Worm (Caenorhabditis elegans): Measurements from ENCODE around the gene C45G7.4.

Gene C45G7.4

ce11 chrIV:2466249-2466648 is 33.5 kb downstream of the C45G7.4 start:
- TF ChIP-seq odd-2 (tag; optimal IDR thresholded peaks at IDR 0.05) (no peak), hlh-6 (tag; optimal IDR thresholded peaks at IDR 0.05) (no peak), ahr-1 (tag; optimal IDR thresholded peaks at IDR 0.05) (no peak), pqm-1 (tag; optimal IDR thresholded peaks at IDR 0.05) (no peak), hlh-8 (tag; optimal IDR thresholded peaks at IDR 0.05) (no peak), hlh-30 (tag; optimal IDR thresholded peaks at IDR 0.05; ENCODE audit: insufficient read depth) (no peak)

- TF ChIP-seq lim-6 (tag; optimal IDR thresholded peaks at IDR 0.05), result no peak
These were observed 34.6 kb downstream of the C45G7.4 start, which contains the start of gene ilys-2 for ce11 chrIV:2467378-2467777. Gene ilys-2 (plus strand): TSS chrIV:2467678.

DNA sequence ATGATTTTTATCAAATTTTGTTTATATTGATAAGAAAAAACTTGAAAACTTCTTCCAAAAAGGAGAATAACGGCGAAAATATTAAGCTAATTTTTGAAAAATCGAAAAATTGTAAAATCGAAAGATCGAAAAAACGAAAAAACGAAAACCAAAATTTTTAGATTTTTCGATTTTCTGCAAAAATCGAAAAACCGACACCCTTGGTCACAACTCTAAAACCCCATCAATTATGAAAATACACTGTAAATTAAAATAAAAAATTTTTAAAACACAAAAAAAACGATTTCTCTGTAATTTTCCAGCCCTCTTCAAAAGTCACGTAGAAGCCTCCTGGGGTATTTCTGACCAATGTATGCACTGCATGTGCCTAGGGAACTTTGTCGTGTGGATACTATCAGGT is 37.3 kb downstream of the C45G7.4 start, which contains the start of gene ilys-1:
Gene ilys-1 (plus strand): TSS at position 301 of the 400 bp plus-strand sequence.
- TF ChIP-seq pax-1 (tag; optimal IDR thresholded peaks at IDR 0.05) (no peak), hlh-8 (tag; optimal IDR thresholded peaks at IDR 0.05) (no peak), rnt-1 (tag; optimal IDR thresholded peaks at IDR 0.05) (no peak), syd-9 (tag; optimal IDR thresholded peaks at IDR 0.05) (no peak), C08G9.2 (tag; optimal IDR thresholded peaks at IDR 0.05) (no peak)

DNA sequence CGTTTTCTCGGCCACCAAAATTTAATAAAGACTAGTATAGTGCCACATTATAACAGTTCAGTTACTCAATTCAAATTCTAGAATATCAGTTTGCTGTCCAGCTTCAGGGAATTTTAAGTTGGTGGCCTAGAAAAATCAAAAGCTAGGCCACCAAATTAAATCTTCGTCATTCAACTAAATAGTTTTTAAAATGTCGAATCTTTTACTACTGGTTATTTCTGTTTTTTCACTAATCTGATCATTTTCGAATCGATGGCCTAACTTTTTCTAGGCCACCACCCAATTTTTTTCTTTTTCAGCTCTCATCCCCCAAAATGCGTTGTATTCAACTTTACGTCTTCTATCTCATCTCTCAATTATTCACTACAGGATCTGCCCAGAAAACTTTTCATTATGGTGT is 43.6 kb downstream of the C45G7.4 start, which contains the start of gene grd-16:
Gene grd-16 (plus strand): TSS at position 301 of the 400 bp plus-strand sequence.
- TF ChIP-seq nfya-1 (tag; optimal IDR thresholded peaks at IDR 0.05) (no peak), K09A11.1 (tag; optimal IDR thresholded peaks at IDR 0.05; ENCODE audit: insufficient read depth) (no peak), ceh-22 (tag; optimal IDR thresholded peaks at IDR 0.05) (no peak), ceh-24 (tag; optimal IDR thresholded peaks at IDR 0.05) (no peak), zip-5 (tag; optimal IDR thresholded peaks at IDR 0.05) (no peak), gmeb-2 (tag; optimal IDR thresholded peaks at IDR 0.05) (no peak), K02D7.2 (tag; optimal IDR thresholded peaks at IDR 0.05) (no peak)

DNA sequence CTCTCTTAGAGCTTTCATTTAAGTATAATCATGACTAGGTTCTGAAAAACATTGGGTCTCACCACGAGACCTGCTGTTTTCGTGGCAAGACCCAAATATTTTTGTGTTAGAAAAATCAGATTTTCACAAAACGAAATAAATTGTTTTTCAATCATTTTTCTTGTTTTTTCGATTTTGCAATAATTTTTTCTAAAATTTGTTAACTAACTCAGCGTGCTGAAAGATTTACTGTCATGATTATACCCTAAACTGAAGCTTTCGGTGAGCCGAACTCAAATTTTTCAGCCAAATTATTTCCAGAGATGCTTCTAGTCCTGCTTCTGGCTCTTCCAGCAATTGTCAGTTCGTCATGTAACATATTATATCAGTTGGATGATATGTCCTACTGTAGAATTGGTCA is 49.2 kb downstream of the C45G7.4 start, which contains the start of gene Y69A2AL.2:
Gene Y69A2AL.2 (plus strand): TSS at position 301 of the 400 bp plus-strand sequence.
- TF ChIP-seq ceh-14 (tag; optimal IDR thresholded peaks at IDR 0.05) (no peak), unc-3 (GFP tag; conservative IDR thresholded peaks at IDR 0.05) (no peak), unc-3 (tag; optimal IDR thresholded peaks at IDR 0.05) (no peak), ahr-1 (tag; optimal IDR thresholded peaks at IDR 0.05) (no peak), che-1 (tag; optimal IDR thresholded peaks at IDR 0.05) (no peak), C38D4.7 (GFP tag; optimal IDR thresholded peaks at IDR 0.05) (no peak), pax-1 (tag; optimal IDR thresholded peaks at IDR 0.05) (no peak), gmeb-2 (tag; optimal IDR thresholded peaks at IDR 0.05) (no peak), hlh-13 (GFP tag; optimal IDR thresholded peaks at IDR 0.05) (no peak), syd-9 (tag; optimal IDR thresholded peaks at IDR 0.05) (no peak), unc-86 (tag; optimal IDR thresholded peaks at IDR 0.05) (no peak), sox-4 (tag; optimal IDR thresholded peaks at IDR 0.05) (no peak), nfya-1 (tag; optimal IDR thresholded peaks at IDR 0.05) (no peak), sdc-2 (tag; optimal IDR thresholded peaks at IDR 0.05) (no peak), fkh-10 (GFP tag; optimal IDR thresholded peaks at IDR 0.05) (no peak), lin-11 (tag; optimal IDR thresholded peaks at IDR 0.05) (no peak), ceh-18 (tag; optimal IDR thresholded peaks at IDR 0.05) (no peak), ceh-45 (GFP tag; IDR thresholded peaks at IDR 0.05) (no peak), ref-2 (tag; optimal IDR thresholded peaks at IDR 0.05) (no peak), elt-4 (tag; optimal IDR thresholded peaks at IDR 0.05) (no peak)

Measured in whole organism, late embryonic.